Fruit fly (Drosophila melanogaster) whole organism, prepupa: ENCODE data around the gene CG7943.

Source experiments
- Blimp-1 ChIP-seq: fragments of 200-800 bp; sonication (Bioruptor generic); optimal IDR thresholded peaks from 3 replicates; lab custom pipeline; 2017; ENCODE audit warnings: missing biosample characterization, missing genetic modification characterization, mild to moderate bottlenecking, moderate library complexity, missing genetic modification reagents
- CG10669 ChIP-seq: fragments of 200-800 bp; sonication (Bioruptor generic); optimal IDR thresholded peaks from 3 replicates; lab custom pipeline; 2018; ENCODE audit warnings: missing biosample characterization, mild to moderate bottlenecking, missing genetic modification characterization, moderate library complexity
- CG11294 ChIP-seq: fragments of 200-800 bp; sonication (Bioruptor generic); IDR thresholded peaks from 2 replicates; pipeline ENCODE4 v1.3.6; 2022; ENCODE audit warnings: missing biosample characterization, missing genetic modification characterization
- CG1621 ChIP-seq: fragments of 200-800 bp; sonication (Bioruptor generic); optimal IDR thresholded peaks from 3 replicates; lab custom pipeline; 2018; ENCODE audit warnings: missing biosample characterization, mild to moderate bottlenecking, missing genetic modification characterization
- CG3032 ChIP-seq: fragments of 200-800 bp; optimal IDR thresholded peaks from 2 replicates; lab custom pipeline; 2019; ENCODE audit warnings: missing biosample characterization, mild to moderate bottlenecking, missing genetic modification characterization, moderate library complexity
- CG32006 ChIP-seq: fragments of 200-800 bp; sonication (Bioruptor generic); optimal IDR thresholded peaks from 3 replicates; lab custom pipeline; 2017; ENCODE audit warnings: missing biosample characterization, mild to moderate bottlenecking, missing genetic modification characterization
- CG34406 ChIP-seq: fragments of 200-800 bp; sonication (Bioruptor generic); optimal IDR thresholded peaks from 3 replicates; lab custom pipeline; 2016; ENCODE audit warnings: missing biosample characterization, missing genetic modification characterization
- CG3919 ChIP-seq: fragments of 200-800 bp; sonication (Bioruptor generic); optimal IDR thresholded peaks from 3 replicates; lab custom pipeline; 2016; ENCODE audit warnings: missing biosample characterization, missing genetic modification characterization
- CG4318 ChIP-seq: fragments of 200-800 bp; sonication (Bioruptor generic); optimal IDR thresholded peaks from 3 replicates; lab custom pipeline; 2017; ENCODE audit warnings: missing biosample characterization, mild to moderate bottlenecking, missing genetic modification characterization
- CG6163 ChIP-seq: fragments of 200-800 bp; sonication (Bioruptor generic); IDR thresholded peaks from 3 replicates; pipeline ENCODE4 v1.3.6; 2022; ENCODE audit warnings: missing biosample characterization, missing genetic modification characterization
- CG6276 ChIP-seq: fragments of 200-800 bp; sonication (Bioruptor generic); optimal IDR thresholded peaks from 2 replicates; lab custom pipeline; 2017; ENCODE audit warnings: missing biosample characterization, mild to moderate bottlenecking, missing genetic modification characterization
- CG6808 ChIP-seq: fragments of 200-800 bp; sonication (Bioruptor generic); optimal IDR thresholded peaks from 3 replicates; lab custom pipeline; 2017; ENCODE audit warnings: missing biosample characterization, missing genetic modification characterization, mild to moderate bottlenecking, moderate library complexity, missing genetic modification reagents
- CG6854 ChIP-seq: fragments of 200-800 bp; sonication (Bioruptor generic); optimal IDR thresholded peaks from 2 replicates; lab custom pipeline; 2017; ENCODE audit warnings: missing biosample characterization, mild to moderate bottlenecking, missing genetic modification characterization
- CG7368 ChIP-seq: fragments of 200-800 bp; sonication (Bioruptor generic); optimal IDR thresholded peaks from 3 replicates; lab custom pipeline; 2016; ENCODE audit warnings: missing biosample characterization, missing genetic modification characterization
- CG8319 ChIP-seq: fragments of 200-800 bp; sonication (Bioruptor generic); optimal IDR thresholded peaks from 3 replicates; lab custom pipeline; 2016; ENCODE audit warnings: missing biosample characterization, missing genetic modification characterization
- CG9139 ChIP-seq: fragments of 200-800 bp; sonication (Bioruptor generic); optimal IDR thresholded peaks from 3 replicates; lab custom pipeline; 2017; ENCODE audit warnings: missing biosample characterization, mild to moderate bottlenecking, missing genetic modification characterization
- Eip75B ChIP-seq: fragments of 200-800 bp; sonication (Bioruptor generic); optimal IDR thresholded peaks from 3 replicates; lab custom pipeline; 2016; ENCODE audit warnings: missing biosample characterization, missing genetic modification characterization
- Eip78C ChIP-seq: fragments of 200-800 bp; sonication (Bioruptor generic); peaks from one replicate; lab custom pipeline; 2016; ENCODE audit warnings: missing biosample characterization, missing genetic modification characterization
- Eip93F ChIP-seq: fragments of 200-800 bp; sonication (Bioruptor generic); optimal IDR thresholded peaks from 2 replicates; lab custom pipeline; 2016; ENCODE audit warnings: missing biosample characterization, mild to moderate bottlenecking, missing genetic modification characterization
- Ets21C ChIP-seq: fragments of 200-800 bp; sonication (Bioruptor generic); optimal IDR thresholded peaks from 3 replicates; lab custom pipeline; 2016; ENCODE audit warnings: missing biosample characterization, missing genetic modification characterization
- Ets96B ChIP-seq: fragments of 200-800 bp; optimal IDR thresholded peaks from 2 replicates; lab custom pipeline; 2019; ENCODE audit warnings: missing biosample characterization, mild to moderate bottlenecking, missing genetic modification characterization, moderate library complexity
- Gug ChIP-seq: fragments of 200-800 bp; sonication (Bioruptor generic); IDR thresholded peaks from 2 replicates; pipeline ENCODE4 v1.3.6; 2022; ENCODE audit warnings: missing biosample characterization, missing genetic modification characterization
- Hr38 ChIP-seq: sonication (Bioruptor generic); optimal IDR thresholded peaks from 2 replicates; lab custom pipeline; 2016; ENCODE audit warnings: missing biosample characterization, missing genetic modification characterization
- Hr39 ChIP-seq: fragments of 200-800 bp; sonication (Bioruptor generic); optimal IDR thresholded peaks from 2 replicates; lab custom pipeline; 2016; ENCODE audit warnings: missing biosample characterization, missing genetic modification characterization
- Lpt ChIP-seq: fragments of 200-800 bp; sonication (Bioruptor generic); optimal IDR thresholded peaks from 3 replicates; lab custom pipeline; 2016; ENCODE audit warnings: missing biosample characterization, missing genetic modification characterization
- Met ChIP-seq: fragments of 200-800 bp; sonication (Bioruptor generic); optimal IDR thresholded peaks from 3 replicates; lab custom pipeline; 2016; ENCODE audit warnings: missing biosample characterization, missing genetic modification characterization
- OdsH ChIP-seq: fragments of 200-800 bp; sonication (Bioruptor generic); optimal IDR thresholded peaks from 3 replicates; lab custom pipeline; 2016; ENCODE audit warnings: missing biosample characterization, missing genetic modification characterization
- Smox ChIP-seq: fragments of 200-800 bp; sonication (Bioruptor generic); optimal IDR thresholded peaks from 3 replicates; lab custom pipeline; 2016; ENCODE audit warnings: missing biosample characterization, missing genetic modification characterization
- Sox14 ChIP-seq: fragments of 200-800 bp; sonication (Bioruptor generic); optimal IDR thresholded peaks from 3 replicates; lab custom pipeline; 2016; ENCODE audit warnings: missing biosample characterization, missing genetic modification characterization
- Sox15 ChIP-seq: fragments of 200-800 bp; sonication (Bioruptor generic); optimal IDR thresholded peaks from 3 replicates; lab custom pipeline; 2016; ENCODE audit warnings: missing biosample characterization, missing genetic modification characterization
- achi ChIP-seq: fragments of 200-800 bp; sonication (Bioruptor generic); optimal IDR thresholded peaks from 3 replicates; lab custom pipeline; 2016; ENCODE audit warnings: missing biosample characterization, missing genetic modification characterization
- acj6 ChIP-seq: fragments of 200-800 bp; sonication (Bioruptor generic); optimal IDR thresholded peaks from 3 replicates; lab custom pipeline; 2016; ENCODE audit warnings: missing biosample characterization, missing genetic modification characterization
- cyc ChIP-seq: fragments of 200-800 bp; sonication (Bioruptor generic); optimal IDR thresholded peaks from 3 replicates; lab custom pipeline; 2016; ENCODE audit warnings: missing biosample characterization, missing genetic modification characterization
- dac ChIP-seq: fragments of 200-800 bp; sonication (Bioruptor generic); optimal IDR thresholded peaks from 2 replicates; lab custom pipeline; 2017; ENCODE audit warnings: missing biosample characterization, mild to moderate bottlenecking, missing genetic modification characterization
- eg ChIP-seq: fragments of 200-800 bp; sonication (Bioruptor generic); IDR thresholded peaks from 3 replicates; pipeline ENCODE4 v1.3.6; 2022; ENCODE audit warnings: missing biosample characterization, missing genetic modification characterization
- esn ChIP-seq: fragments of 200-800 bp; sonication (Bioruptor generic); optimal IDR thresholded peaks from 2 replicates; lab custom pipeline; 2016; ENCODE audit warnings: missing biosample characterization, mild to moderate bottlenecking, missing genetic modification characterization, moderate library complexity
- fd85E ChIP-seq: fragments of 200-800 bp; sonication (Bioruptor generic); optimal IDR thresholded peaks from 3 replicates; lab custom pipeline; 2016; ENCODE audit warnings: missing biosample characterization, missing genetic modification characterization
- fkh ChIP-seq: fragments of 200-800 bp; sonication (Bioruptor generic); optimal IDR thresholded peaks from 3 replicates; lab custom pipeline; 2017; ENCODE audit warnings: missing biosample characterization, mild to moderate bottlenecking, missing genetic modification characterization, moderate library complexity
- net ChIP-seq: fragments of 200-800 bp; sonication (Bioruptor generic); optimal IDR thresholded peaks from 3 replicates; lab custom pipeline; 2016; ENCODE audit warnings: missing biosample characterization, missing genetic modification characterization
- pdm3 ChIP-seq: fragments of 200-800 bp; sonication (Bioruptor generic); optimal IDR thresholded peaks from 3 replicates; lab custom pipeline; 2016; ENCODE audit warnings: missing biosample characterization, missing genetic modification characterization
- salr ChIP-seq, 2 experiments: fragments of 200-800 bp; sonication (Bioruptor generic); optimal IDR thresholded peaks; 3 replicates each; lab custom pipeline; 2016 to 2018; ENCODE audit warnings: missing biosample characterization in 2 of 2, missing genetic modification characterization in 2 of 2, mild to moderate bottlenecking in 1 of 2
- spab ChIP-seq: fragments of 200-800 bp; sonication (Bioruptor generic); optimal IDR thresholded peaks from 2 replicates; lab custom pipeline; 2017; ENCODE audit warnings: missing biosample characterization, mild to moderate bottlenecking, missing genetic modification characterization, missing genetic modification reagents
- ss ChIP-seq, 2 experiments: fragments of 200-800 bp; sonication (Bioruptor generic); optimal IDR thresholded peaks; 2 replicates in 1 of 2; 3 replicates in 1 of 2; lab custom pipeline; 2017 to 2018; ENCODE audit warnings: mild to moderate bottlenecking in 2 of 2, missing biosample characterization in 2 of 2, missing genetic modification characterization in 2 of 2, moderate library complexity in 1 of 2
- svp ChIP-seq: fragments of 200-800 bp; sonication (Bioruptor generic); peaks from one replicate; lab custom pipeline; 2016; ENCODE audit warnings: missing biosample characterization, missing genetic modification characterization
- vri ChIP-seq: fragments of 200-800 bp; sonication (Bioruptor generic); optimal IDR thresholded peaks from 3 replicates; lab custom pipeline; 2016; ENCODE audit warnings: missing biosample characterization, mild to moderate bottlenecking, missing genetic modification characterization

CG7943 gene

dm6 chr3R:30092700-30093044, 46.4 kb downstream of the CG7943 start (continued):
- TF ChIP-seq CG4318 (GFP tag; lab: Kevin White, UChicago) (peak; percentile 62), fkh (GFP tag; lab: Kevin White, UChicago) (no peak), Ets21C (peak; percentile 13), CG3032 (tag; lab: Kevin White, UChicago) (no peak), Eip78C (GFP tag; lab: Kevin White, UChicago) (peak; percentile 86), net (GFP tag; lab: Kevin White, UChicago) (peak; percentile 53), fd85E (GFP tag; lab: Kevin White, UChicago) (no peak), spab (GFP tag; lab: Kevin White, UChicago) (no peak), Gug (0 out of 2 replicates have a peak, but pooled peaks have one; percentile 40), esn (peak; percentile 38), acj6 (GFP tag; lab: Kevin White, UChicago) (peak; percentile 55), Sox14 (peak; percentile 31), Sox15 (GFP tag; lab: Kevin White, UChicago) (no peak), CG6808 (no peak), CG6276 (GFP tag; lab: Kevin White, UChicago) (peak; percentile 54), CG9139 (GFP tag; lab: Kevin White, UChicago) (no peak), CG11294 (GFP tag; lab: Robert Waterston, UW) (peak; percentile 55), CG3919 (GFP tag; lab: Kevin White, UChicago) (peak; percentile 57), cyc (GFP tag; lab: Kevin White, UChicago) (peak; percentile 41), CG32006 (peak; percentile 85), Eip93F (GFP tag; lab: Kevin White, UChicago) (no peak), Ets96B (tag; lab: Kevin White, UChicago) (no peak), vri (GFP tag; lab: Kevin White, UChicago) (peak; percentile 9), CG7368 (GFP tag; lab: Kevin White, UChicago) (peak; percentile 4), CG1621 (tag; lab: Kevin White, UChicago) (no peak), Blimp-1 (GFP tag; lab: Kevin White, UChicago) (peak; percentile 19), Hr38 (GFP tag; lab: Kevin White, UChicago) (no peak), achi (peak; percentile 57), Hr39 (GFP tag; lab: Kevin White, UChicago) (peak; percentile 61), salr (GFP tag; optimal IDR thresholded peaks at IDR 0.05; lab: Kevin White, UChicago) (peak in 1 of 2 experiments; percentile 62), Eip75B (GFP tag; lab: Kevin White, UChicago) (peak; percentile 28), Lpt (GFP tag; lab: Kevin White, UChicago) (peak; percentile 59), CG34406 (GFP tag; lab: Kevin White, UChicago) (peak; percentile 23), Smox (GFP tag; lab: Kevin White, UChicago) (peak; percentile 20), Met (GFP tag; lab: Kevin White, UChicago) (peak; percentile 46), OdsH (peak; percentile 71), dac (peak; percentile 74), CG8319 (GFP tag; lab: Kevin White, UChicago) (no peak), CG10669 (GFP tag; lab: Kevin White, UChicago) (no peak)

dm6 chr3R:30095381-30095780, 49.1 kb downstream of the CG7943 start:
- no peak for TF ChIP-seq CG8319 (GFP tag; lab: Kevin White, UChicago)
- TF ChIP-seq ss (GFP tag; optimal IDR thresholded peaks at IDR 0.05; lab: Kevin White, UChicago), result no peak
- peak; percentile 12; the same call in 1 of the 3 replicates for TF ChIP-seq eg (GFP tag; lab: Robert Waterston, UW)
- TF ChIP-seq CG4318 (GFP tag; lab: Kevin White, UChicago), result no peak
- no peak for TF ChIP-seq CG7368 (GFP tag; lab: Kevin White, UChicago)
- TF ChIP-seq CG6163 (GFP tag; lab: Robert Waterston, UW), result peak; percentile 34; the same call in 1 of the 3 replicates
- peak; percentile 14 for TF ChIP-seq Eip78C (GFP tag; lab: Kevin White, UChicago)
- peak; percentile 51 for TF ChIP-seq svp
- TF ChIP-seq vri (GFP tag; lab: Kevin White, UChicago), result peak; percentile 15
- TF ChIP-seq pdm3 (GFP tag; lab: Kevin White, UChicago), result no peak
- no peak for TF ChIP-seq CG3032 (tag; lab: Kevin White, UChicago)
- TF ChIP-seq Blimp-1 (GFP tag; lab: Kevin White, UChicago), result no peak
- peak; percentile 80 for TF ChIP-seq CG6854 (GFP tag; lab: Kevin White, UChicago)
